Fruit fly (Drosophila melanogaster) whole organism, embryonic: Measurements from ENCODE around the gene Ugt316A1.

Experiments
- Atf-2 ChIP-seq: fragments of 200-800 bp; sonication (Bioruptor generic); optimal IDR thresholded peaks from 2 replicates; lab custom pipeline; 2016; ENCODE audit warnings: missing biosample characterization, missing genetic modification characterization
- Bteb2 ChIP-seq: fragments of 200-800 bp; sonication (Bioruptor generic); optimal IDR thresholded peaks from 2 replicates; lab custom pipeline; 2016; ENCODE audit warnings: missing biosample characterization, missing genetic modification characterization
- CG12104 ChIP-seq: fragments of 200-800 bp; sonication (Bioruptor generic); optimal IDR thresholded peaks from 3 replicates; lab custom pipeline; 2016; ENCODE audit warnings: missing biosample characterization, missing genetic modification characterization
- CG1233 ChIP-seq: fragments of 200-800 bp; sonication (Bioruptor generic); optimal IDR thresholded peaks from 4 replicates; lab custom pipeline; 2018; ENCODE audit warnings: missing biosample characterization, mild to moderate bottlenecking, missing genetic modification characterization
- CG12942 ChIP-seq: fragments of 200-800 bp; sonication (Bioruptor generic); optimal IDR thresholded peaks from 3 replicates; lab custom pipeline; 2016; ENCODE audit warnings: missing biosample characterization, missing genetic modification characterization
- CG15514 ChIP-seq: fragments of 200-800 bp; sonication (Bioruptor generic); optimal IDR thresholded peaks from 3 replicates; lab custom pipeline; 2017; ENCODE audit warnings: missing biosample characterization, missing genetic modification characterization, mild to moderate bottlenecking, moderate library complexity, missing genetic modification reagents
- CG16813 ChIP-seq: fragments of 200-800 bp; sonication (Bioruptor generic); IDR thresholded peaks from 3 replicates; pipeline ENCODE4 v1.3.6; 2022; ENCODE audit warnings: missing biosample characterization, missing genetic modification characterization; ENCODE audit not compliant: partially characterized antibody
- CG18599 ChIP-seq: fragments of 200-800 bp; sonication (Bioruptor generic); optimal IDR thresholded peaks from 3 replicates; lab custom pipeline; 2017; ENCODE audit warnings: missing biosample characterization, missing genetic modification characterization, mild to moderate bottlenecking, moderate library complexity, missing genetic modification reagents
- CG31441 ChIP-seq: fragments of 200-800 bp; sonication (Bioruptor generic); IDR thresholded peaks from 2 replicates; pipeline ENCODE4 v1.3.6; 2022; ENCODE audit warnings: missing biosample characterization, missing genetic modification characterization
- CG5180 ChIP-seq: fragments of 200-800 bp; sonication (Bioruptor generic); optimal IDR thresholded peaks from 3 replicates; lab custom pipeline; 2017; ENCODE audit warnings: missing biosample characterization, missing genetic modification characterization, mild to moderate bottlenecking, moderate library complexity, missing genetic modification reagents
- CG8359 ChIP-seq: fragments of 200-800 bp; sonication (Bioruptor generic); optimal IDR thresholded peaks from 2 replicates; lab custom pipeline; 2017; ENCODE audit warnings: missing biosample characterization, mild to moderate bottlenecking, missing genetic modification characterization, borderline replicate concordance
- CG8478 ChIP-seq: fragments of >200 bp; optimal IDR thresholded peaks from 2 replicates; lab custom pipeline; 2018
- CG8765 ChIP-seq: fragments of 200-800 bp; sonication (Bioruptor generic); IDR thresholded peaks from 2 replicates; pipeline ENCODE4 v1.3.6; 2022; ENCODE audit warnings: missing biosample characterization, missing genetic modification characterization
- CG9437 ChIP-seq: fragments of 200-800 bp; sonication (Bioruptor generic); optimal IDR thresholded peaks from 2 replicates; lab custom pipeline; 2018; ENCODE audit warnings: missing biosample characterization, mild to moderate bottlenecking, missing genetic modification characterization
- Chrac-16 ChIP-seq: fragments of 200-800 bp; sonication (Bioruptor generic); optimal IDR thresholded peaks from 3 replicates; lab custom pipeline; 2016; ENCODE audit warnings: missing biosample characterization, missing genetic modification characterization
- CkIIα-i1 ChIP-seq: fragments of 200-800 bp; sonication (Bioruptor generic); IDR thresholded peaks from 2 replicates; pipeline ENCODE4 v1.3.6; 2022; ENCODE audit warnings: missing biosample characterization, missing genetic modification characterization
- D19B ChIP-seq: fragments of 200-800 bp; sonication (Bioruptor generic); optimal IDR thresholded peaks from 2 replicates; lab custom pipeline; 2017; ENCODE audit warnings: missing biosample characterization, mild to moderate bottlenecking, missing genetic modification characterization
- Dad ChIP-seq: fragments of 200-800 bp; sonication (Bioruptor generic); optimal IDR thresholded peaks from 3 replicates; lab custom pipeline; 2016; ENCODE audit warnings: missing biosample characterization, missing genetic modification characterization
- Dll ChIP-seq: fragments of 200-800 bp; sonication (Bioruptor generic); IDR thresholded peaks from 4 replicates; pipeline ENCODE4 v1.3.6; 2022; ENCODE audit warnings: missing biosample characterization, missing genetic modification characterization; ENCODE audit not compliant: partially characterized antibody
- Ets65A ChIP-seq: fragments of 200-800 bp; sonication (Bioruptor generic); peaks from one replicate; lab custom pipeline; 2016; ENCODE audit warnings: missing biosample characterization, missing genetic modification characterization
- Fer2 ChIP-seq: fragments of 200-800 bp; sonication (Bioruptor generic); optimal IDR thresholded peaks from 2 replicates; lab custom pipeline; 2018; ENCODE audit warnings: missing biosample characterization, mild to moderate bottlenecking, missing genetic modification characterization, moderate library complexity
- Fer3 ChIP-seq: fragments of 200-800 bp; sonication (Bioruptor generic); optimal IDR thresholded peaks from 2 replicates; lab custom pipeline; 2018; ENCODE audit warnings: missing biosample characterization, mild to moderate bottlenecking, missing genetic modification characterization, moderate library complexity
- HmgD ChIP-seq: fragments of 200-800 bp; sonication (Bioruptor generic); optimal IDR thresholded peaks from 3 replicates; lab custom pipeline; 2016; ENCODE audit warnings: missing biosample characterization, missing genetic modification characterization
- NK7.1 ChIP-seq: fragments of 200-800 bp; sonication (Bioruptor generic); optimal IDR thresholded peaks from 3 replicates; lab custom pipeline; 2016; ENCODE audit warnings: missing biosample characterization, missing genetic modification characterization
- Nf-YB ChIP-seq: fragments of 200-800 bp; sonication (Bioruptor generic); optimal IDR thresholded peaks from 3 replicates; lab custom pipeline; 2019; ENCODE audit warnings: missing biosample characterization, mild to moderate bottlenecking, missing genetic modification characterization, moderate library complexity
- Poxn ChIP-seq: fragments of 200-800 bp; sonication (Bioruptor generic); IDR thresholded peaks from 2 replicates; pipeline ENCODE4 v1.3.6; 2022; ENCODE audit warnings: missing biosample characterization, missing genetic modification characterization
- Ptx1 ChIP-seq: fragments of 200-800 bp; sonication (Bioruptor generic); IDR thresholded peaks from 2 replicates; pipeline ENCODE4 v1.3.6; 2022; ENCODE audit warnings: missing biosample characterization, missing genetic modification characterization
- Rx ChIP-seq: fragments of 200-800 bp; sonication (Bioruptor generic); IDR thresholded peaks from 2 replicates; pipeline ENCODE4 v1.3.6; 2022; ENCODE audit warnings: missing biosample characterization, missing genetic modification characterization
- Sin3A ChIP-seq: fragments of >200 bp; optimal IDR thresholded peaks from 2 replicates; lab custom pipeline; 2018
- Spps ChIP-seq: fragments of 200-800 bp; sonication (Bioruptor generic); optimal IDR thresholded peaks from 2 replicates; lab custom pipeline; 2018; ENCODE audit warnings: missing biosample characterization, mild to moderate bottlenecking, missing genetic modification characterization
- TFAM ChIP-seq: fragments of 200-800 bp; sonication (Bioruptor generic); optimal IDR thresholded peaks from 2 replicates; lab custom pipeline; 2017; ENCODE audit warnings: missing biosample characterization, missing genetic modification characterization, inconsistent platforms
- bigmax ChIP-seq: fragments of 200-800 bp; sonication (Bioruptor generic); optimal IDR thresholded peaks from 2 replicates; lab custom pipeline; 2018; ENCODE audit warnings: missing biosample characterization, mild to moderate bottlenecking, missing genetic modification characterization
- chm ChIP-seq: fragments of 200-800 bp; sonication (Bioruptor generic); IDR thresholded peaks from 2 replicates; pipeline ENCODE4 v1.3.6; 2022; ENCODE audit warnings: missing biosample characterization, missing genetic modification characterization
- chn ChIP-seq: fragments of 200-800 bp; sonication (Bioruptor generic); optimal IDR thresholded peaks from 2 replicates; lab custom pipeline; 2016; ENCODE audit warnings: missing biosample characterization, missing genetic modification characterization
- dmrt99B ChIP-seq: fragments of 200-800 bp; sonication (Bioruptor generic); optimal IDR thresholded peaks from 2 replicates; lab custom pipeline; 2018; ENCODE audit warnings: missing biosample characterization, mild to moderate bottlenecking, missing genetic modification characterization, moderate library complexity
- en ChIP-seq: fragments of 200-800 bp; sonication (Bioruptor generic); optimal IDR thresholded peaks from 2 replicates; lab custom pipeline; 2016; ENCODE audit warnings: missing biosample characterization, missing genetic modification characterization
- gce ChIP-seq: fragments of 200-800 bp; sonication (Bioruptor generic); IDR thresholded peaks from 3 replicates; pipeline ENCODE4 v1.3.6; 2022; ENCODE audit warnings: missing biosample characterization, missing genetic modification characterization
- gem ChIP-seq: fragments of 200-800 bp; sonication (Bioruptor generic); optimal IDR thresholded peaks from 2 replicates; lab custom pipeline; 2019; ENCODE audit warnings: missing biosample characterization, mild to moderate bottlenecking, missing genetic modification characterization, moderate library complexity
- grn ChIP-seq: fragments of 200-800 bp; sonication (Bioruptor generic); optimal IDR thresholded peaks from 3 replicates; lab custom pipeline; 2017; ENCODE audit warnings: missing biosample characterization, missing genetic modification characterization
- gsb ChIP-seq: fragments of 200-800 bp; sonication (Bioruptor generic); IDR thresholded peaks from 2 replicates; pipeline ENCODE4 v1.3.6; 2022; ENCODE audit warnings: missing biosample characterization, missing genetic modification characterization
- hbn ChIP-seq: fragments of 200-800 bp; sonication (Bioruptor generic); IDR thresholded peaks from 2 replicates; pipeline ENCODE4 v1.3.6; 2022; ENCODE audit warnings: missing biosample characterization, missing genetic modification characterization; ENCODE audit not compliant: partially characterized antibody
- luna ChIP-seq: fragments of 200-800 bp; sonication (Bioruptor generic); optimal IDR thresholded peaks from 2 replicates; lab custom pipeline; 2016; ENCODE audit warnings: missing biosample characterization, missing genetic modification characterization
- org-1 ChIP-seq: fragments of 200-800 bp; sonication (Bioruptor generic); optimal IDR thresholded peaks from 2 replicates; lab custom pipeline; 2017; ENCODE audit warnings: missing biosample characterization, missing genetic modification characterization
- pan ChIP-seq, 4 experiments: fragments of >200 bp in 3 of 4; fragments of 200-800 bp in 1 of 4; sonication (Bioruptor generic) in 1 of 4; optimal IDR thresholded peaks in 3 of 4; IDR thresholded peaks in 1 of 4; 2 replicates each; pipeline versions ENCODE4 v1.3.6 to Lab custom; 2017 to 2022; ENCODE audit warnings: missing biosample characterization in 2 of 4, missing genetic modification characterization in 2 of 4, mixed read lengths in 1 of 4
- pnt ChIP-seq: fragments of 200-800 bp; sonication (Bioruptor generic); optimal IDR thresholded peaks from 3 replicates; lab custom pipeline; 2016; ENCODE audit warnings: missing biosample characterization, missing genetic modification characterization
- row ChIP-seq: fragments of 200-800 bp; sonication (Bioruptor generic); IDR thresholded peaks from 3 replicates; pipeline ENCODE4 v1.3.6; 2022; ENCODE audit warnings: missing biosample characterization, missing genetic modification characterization
- slou ChIP-seq: fragments of 200-800 bp; sonication (Bioruptor generic); optimal IDR thresholded peaks from 3 replicates; lab custom pipeline; 2016; ENCODE audit warnings: missing biosample characterization, missing genetic modification characterization
- trh ChIP-seq: fragments of 200-800 bp; sonication (Bioruptor generic); optimal IDR thresholded peaks from 2 replicates; lab custom pipeline; 2016; ENCODE audit warnings: missing biosample characterization, missing genetic modification characterization
- tup ChIP-seq: fragments of 200-800 bp; sonication (Bioruptor generic); optimal IDR thresholded peaks from 2 replicates; lab custom pipeline; 2016; ENCODE audit warnings: missing biosample characterization, mild to moderate bottlenecking, missing genetic modification characterization, moderate library complexity
- unc-4 ChIP-seq: fragments of 200-800 bp; sonication (Bioruptor generic); IDR thresholded peaks from 2 replicates; pipeline ENCODE4 v1.3.6; 2022; ENCODE audit warnings: missing biosample characterization, missing genetic modification characterization; ENCODE audit not compliant: partially characterized antibody
- yki ChIP-seq: fragments of >200 bp; optimal IDR thresholded peaks from 3 replicates; lab custom pipeline; 2018

Gene Ugt316A1

DNA sequence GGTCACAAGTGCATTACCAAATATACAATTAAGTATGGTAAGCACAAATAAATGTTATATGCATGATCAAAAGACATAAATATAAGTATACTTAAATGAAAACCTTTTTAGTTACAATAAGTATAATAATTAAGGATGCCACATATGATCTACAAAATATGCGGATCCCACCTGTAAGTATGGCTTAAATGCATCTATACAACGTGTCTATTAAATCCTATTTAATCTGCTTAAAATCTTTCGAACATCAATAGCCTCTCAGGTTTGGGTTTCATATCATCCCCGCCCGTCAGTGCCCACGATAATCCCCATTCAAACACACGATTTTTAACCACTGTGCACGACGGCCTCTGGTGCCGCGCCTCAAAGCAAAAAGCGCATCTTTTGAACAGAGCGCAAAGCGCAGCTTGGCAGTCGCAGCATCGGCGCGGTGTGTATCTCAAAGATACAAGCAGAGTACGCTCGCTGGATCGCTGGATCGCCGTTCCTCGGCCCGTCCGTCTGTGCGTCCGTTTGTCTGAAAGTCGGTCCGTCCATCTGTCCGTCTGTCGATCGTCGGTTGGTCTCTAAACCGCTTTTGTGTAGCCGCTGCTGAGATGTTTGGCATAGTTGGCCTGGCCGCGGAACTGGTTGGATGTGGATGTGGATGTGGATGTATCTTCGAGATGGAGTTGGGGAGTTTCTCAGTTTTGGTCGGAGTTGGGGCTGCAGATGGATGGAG is 20.8 kb downstream of the Ugt316A1 start (continued):
- peak; percentile 4 for TF ChIP-seq Chrac-16 (GFP tag; lab: Kevin White, UChicago)
- TF ChIP-seq CG9437 (GFP tag; lab: Kevin White, UChicago) = peak; percentile 30
- TF ChIP-seq D19B (GFP tag; lab: Kevin White, UChicago) = no peak
- no peak for TF ChIP-seq Rx
- no peak for TF ChIP-seq Dad (GFP tag; lab: Kevin White, UChicago)
- no peak for TF ChIP-seq CG1233 (GFP tag; lab: Kevin White, UChicago)
- no peak for TF ChIP-seq NK7.1 (GFP tag; lab: Kevin White, UChicago)
- TF ChIP-seq CG16813 (GFP tag; lab: Robert Waterston, UW) = no peak
- TF ChIP-seq CG15514 (GFP tag; lab: Kevin White, UChicago) = no peak
- no peak for TF ChIP-seq Spps (tag; lab: Kevin White, UChicago)
- no peak for TF ChIP-seq Dll
- no peak for TF ChIP-seq Atf-2 (GFP tag; lab: Kevin White, UChicago)
- no peak for TF ChIP-seq bigmax
- TF ChIP-seq CG8359 = no peak
- TF ChIP-seq CG8765 (GFP tag; lab: Robert Waterston, UW) = no peak
- TF ChIP-seq Ptx1 = no peak; the same call in 1 of the 2 replicates
- no peak for TF ChIP-seq tup (GFP tag; lab: Kevin White, UChicago)
- TF ChIP-seq row (GFP tag; lab: Robert Waterston, UW) = peak; percentile 32; the same call in 2 of the 3 replicates
- no peak for TF ChIP-seq Poxn (GFP tag; lab: Robert Waterston, UW)
- TF ChIP-seq gce (GFP tag; lab: Robert Waterston, UW) = no peak
- TF ChIP-seq gem (tag; lab: Kevin White, UChicago) = peak; percentile 66
- TF ChIP-seq HmgD (GFP tag; lab: Kevin White, UChicago) = no peak
- no peak for TF ChIP-seq TFAM
- TF ChIP-seq CG12104 (GFP tag; lab: Kevin White, UChicago) = no peak
- no peak for TF ChIP-seq slou (GFP tag; lab: Kevin White, UChicago)
- no peak for TF ChIP-seq gsb (GFP tag; lab: Robert Waterston, UW)
- no peak for TF ChIP-seq pan (optimal IDR thresholded peaks at IDR 0.05; lab: Kevin White, UChicago)
- TF ChIP-seq pan (GFP tag; optimal IDR thresholded peaks at IDR 0.05 in 1 of 2, IDR thresholded peaks at IDR 0.05 in 1 of 2) = no peak
- no peak for TF ChIP-seq luna (GFP tag; lab: Kevin White, UChicago)
- TF ChIP-seq CG31441 (GFP tag; lab: Robert Waterston, UW) = peak; percentile 61; the same call in 1 of the 2 replicates
- no peak for TF ChIP-seq en (GFP tag; lab: Kevin White, UChicago)
- no peak for TF ChIP-seq CG8478 (lab: Kevin White, UChicago)
- no peak for TF ChIP-seq Fer3
- no peak for TF ChIP-seq CG18599 (GFP tag; lab: Kevin White, UChicago)
- TF ChIP-seq Fer2 (tag; lab: Kevin White, UChicago) = no peak
- no peak for TF ChIP-seq hbn (GFP tag; lab: Robert Waterston, UW)
- no peak for TF ChIP-seq org-1 (GFP tag; lab: Kevin White, UChicago)
- no peak for TF ChIP-seq yki (lab: Kevin White, UChicago)
- TF ChIP-seq unc-4 = no peak
- no peak for TF ChIP-seq chn (GFP tag; lab: Kevin White, UChicago)
- TF ChIP-seq chm (GFP tag; lab: Robert Waterston, UW) = no peak
- no peak for TF ChIP-seq CkIIα-i1 (GFP tag; lab: Robert Waterston, UW)
- TF ChIP-seq Ets65A (GFP tag; lab: Kevin White, UChicago) = no peak
- TF ChIP-seq pnt (GFP tag; lab: Kevin White, UChicago) = no peak
- peak; percentile 1 for TF ChIP-seq CG12942 (GFP tag; lab: Kevin White, UChicago)
- TF ChIP-seq trh = no peak
- TF ChIP-seq Nf-YB (GFP tag; lab: Kevin White, UChicago) = no peak
- peak; percentile 75 for TF ChIP-seq CG5180
- TF ChIP-seq Sin3A (lab: Kevin White, UChicago) = no peak
- peak; percentile 60 for TF ChIP-seq dmrt99B (tag; lab: Kevin White, UChicago)
- no peak for TF ChIP-seq Bteb2 (GFP tag; lab: Kevin White, UChicago)
- TF ChIP-seq grn (GFP tag; lab: Kevin White, UChicago) = peak; percentile 27
